Worm (Caenorhabditis elegans): ENCODE data around the gene sul-3.

DNA sequence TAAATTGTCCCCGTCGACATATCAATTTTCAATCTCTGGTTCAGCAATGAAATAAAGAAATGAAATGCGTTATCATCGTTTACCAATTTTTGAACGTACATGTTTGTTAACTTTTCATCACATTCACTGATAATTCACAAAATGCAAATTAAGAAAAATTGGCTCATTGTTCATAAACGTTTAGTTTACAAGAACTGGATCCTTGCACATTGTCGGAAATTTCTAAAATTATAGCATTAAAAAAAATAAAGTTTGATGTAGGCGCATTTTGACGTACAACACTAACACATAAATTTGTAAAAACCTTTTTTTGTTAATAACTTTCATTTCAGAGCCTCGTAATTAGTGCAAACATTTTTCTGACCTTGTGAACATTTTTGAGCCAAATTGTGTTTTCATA is 34.3 kb downstream of the sul-3 start, which contains the start of gene gpx-7:
- TF ChIP-seq skn-1 (tag; optimal IDR thresholded peaks at IDR 0.05), result no peak
- no peak for TF ChIP-seq egl-27 (tag; optimal IDR thresholded peaks at IDR 0.05)
- TF ChIP-seq fkh-10 (GFP tag; optimal IDR thresholded peaks at IDR 0.05), result no peak
- TF ChIP-seq lin-39 (tag; optimal IDR thresholded peaks at IDR 0.05), result no peak
- TF ChIP-seq lsy-12 (tag; optimal IDR thresholded peaks at IDR 0.05), result no peak
- TF ChIP-seq nhr-28 (tag; optimal IDR thresholded peaks at IDR 0.05), result no peak
- TF ChIP-seq ama-1 (optimal IDR thresholded peaks at IDR 0.05), result no peak
- no peak for TF ChIP-seq ceh-82 (tag; optimal IDR thresholded peaks at IDR 0.05)
- peak; percentile 11 for TF ChIP-seq pha-4 (tag; optimal IDR thresholded peaks at IDR 0.05)
- TF ChIP-seq aly-2 (tag; optimal IDR thresholded peaks at IDR 0.05), result no peak
- no peak for TF ChIP-seq ceh-28 (tag; optimal IDR thresholded peaks at IDR 0.05)
- TF ChIP-seq elt-1 (tag; optimal IDR thresholded peaks at IDR 0.05), result no peak
- peak; percentile 43 for TF ChIP-seq pqm-1 (tag; optimal IDR thresholded peaks at IDR 0.05)

Measured in whole organism, L3 larva.